Fruit fly (Drosophila melanogaster) whole organism, prepupa: Measurements from ENCODE around the gene Xrcc2.

ENCODE experiments used
- CG10669 ChIP-seq: fragments of 200-800 bp; sonication (Bioruptor generic); optimal IDR thresholded peaks from 3 replicates; lab custom pipeline; 2018; ENCODE audit warnings: missing biosample characterization, mild to moderate bottlenecking, missing genetic modification characterization, moderate library complexity
- CG16779 ChIP-seq: fragments of 200-800 bp; sonication (Bioruptor generic); optimal IDR thresholded peaks from 3 replicates; lab custom pipeline; 2017; ENCODE audit warnings: missing biosample characterization, mild to moderate bottlenecking, missing genetic modification characterization
- CG6163 ChIP-seq: fragments of 200-800 bp; sonication (Bioruptor generic); IDR thresholded peaks from 3 replicates; pipeline ENCODE4 v1.3.6; 2022; ENCODE audit warnings: missing biosample characterization, missing genetic modification characterization
- Met ChIP-seq: fragments of 200-800 bp; sonication (Bioruptor generic); optimal IDR thresholded peaks from 3 replicates; lab custom pipeline; 2016; ENCODE audit warnings: missing biosample characterization, missing genetic modification characterization
- OdsH ChIP-seq: fragments of 200-800 bp; sonication (Bioruptor generic); optimal IDR thresholded peaks from 3 replicates; lab custom pipeline; 2016; ENCODE audit warnings: missing biosample characterization, missing genetic modification characterization
- net ChIP-seq: fragments of 200-800 bp; sonication (Bioruptor generic); optimal IDR thresholded peaks from 3 replicates; lab custom pipeline; 2016; ENCODE audit warnings: missing biosample characterization, missing genetic modification characterization
- spab ChIP-seq: fragments of 200-800 bp; sonication (Bioruptor generic); optimal IDR thresholded peaks from 2 replicates; lab custom pipeline; 2017; ENCODE audit warnings: missing biosample characterization, mild to moderate bottlenecking, missing genetic modification characterization, missing genetic modification reagents
- vri ChIP-seq: fragments of 200-800 bp; sonication (Bioruptor generic); optimal IDR thresholded peaks from 3 replicates; lab custom pipeline; 2016; ENCODE audit warnings: missing biosample characterization, mild to moderate bottlenecking, missing genetic modification characterization

DNA sequence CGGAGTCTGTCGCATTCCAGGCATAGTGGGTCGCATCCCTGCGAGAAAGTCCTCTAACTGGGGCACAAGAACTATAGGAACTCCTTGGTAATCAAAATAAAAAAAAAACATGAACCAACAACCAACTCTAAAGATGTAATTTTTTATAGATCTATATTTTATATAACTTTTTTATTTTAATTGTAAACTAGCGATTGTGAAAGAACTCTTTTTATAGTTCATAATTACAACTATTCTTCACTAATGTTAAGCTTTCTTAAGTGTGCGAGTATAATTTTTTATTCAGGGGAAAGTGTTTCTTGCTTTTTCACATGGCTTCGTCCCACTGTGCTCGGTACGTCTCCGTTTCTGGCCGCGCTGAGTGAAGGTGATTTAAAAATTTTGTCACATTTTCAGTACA lies 40.3 kb downstream of the Xrcc2 start:
- TF ChIP-seq CG6163 (GFP tag; lab: Robert Waterston, UW) (peak; percentile 33; the same call in 1 of the 3 replicates), Met (GFP tag; lab: Kevin White, UChicago) (peak; percentile 51), net (GFP tag; lab: Kevin White, UChicago) (peak; percentile 49), CG16779 (tag; lab: Kevin White, UChicago) (no peak), spab (GFP tag; lab: Kevin White, UChicago) (peak; percentile 57), vri (no peak), OdsH (GFP tag; lab: Kevin White, UChicago) (peak; percentile 54), CG10669 (GFP tag; lab: Kevin White, UChicago) (peak; percentile 51)
